Comparison of ENCODE assay signal across 1 fruit fly cellular context in genomic region chr2L:10306518-10307260, dm6.
TF ChIP-seq lines count a peak whose summit lies in the region.

Gene CG5390 (minus strand): TSS chr2L:10306594.
Gene CG4968 (plus strand): TSS chr2L:10306922.

TF ChIP-seq in whole organism, embryonic, 481 proteins besides CTCF, POLR2A, EP300 and RAD21 (continued from another document and continues in another):
- TF ChIP-seq Dad (GFP tag; optimal IDR thresholded peaks at IDR 0.05; lab: Kevin White, UChicago): peak; percentile 8
- TF ChIP-seq CG9932 (GFP tag; IDR thresholded peaks at IDR 0.05; lab: Robert Waterston, UW): peak; percentile 79
- no peak for TF ChIP-seq br (optimal IDR thresholded peaks at IDR 0.05; lab: Kevin White, UChicago)
- peak; percentile 55 for TF ChIP-seq al (GFP tag; IDR thresholded peaks at IDR 0.05; lab: Robert Waterston, UW)
- TF ChIP-seq CG18476 (GFP tag; optimal IDR thresholded peaks at IDR 0.05; lab: Kevin White, UChicago): peak; percentile 50
- TF ChIP-seq trem (tag; optimal IDR thresholded peaks at IDR 0.05; lab: Kevin White, UChicago): peak; percentile 95
- TF ChIP-seq CG6689 (GFP tag; IDR thresholded peaks at IDR 0.05; lab: Robert Waterston, UW): no peak
- TF ChIP-seq Myb (GFP tag; optimal IDR thresholded peaks at IDR 0.05; lab: Kevin White, UChicago): peak; percentile 4
- TF ChIP-seq lab (GFP tag; optimal IDR thresholded peaks at IDR 0.05; lab: Kevin White, UChicago): no peak
- TF ChIP-seq NfI (GFP tag; optimal IDR thresholded peaks at IDR 0.05; lab: Kevin White, UChicago): peak; percentile 72
- TF ChIP-seq Drgx (GFP tag; IDR thresholded peaks at IDR 0.05; lab: Robert Waterston, UW): peak; percentile 86
- TF ChIP-seq Gug (GFP tag; IDR thresholded peaks at IDR 0.05; lab: Robert Waterston, UW): no peak
- TF ChIP-seq Atf-2 (GFP tag; optimal IDR thresholded peaks at IDR 0.05; lab: Kevin White, UChicago): no peak
- TF ChIP-seq tx (GFP tag; optimal IDR thresholded peaks at IDR 0.05; lab: Kevin White, UChicago): no peak
- no peak for TF ChIP-seq vnd (GFP tag; IDR thresholded peaks at IDR 0.05; lab: Robert Waterston, UW; ENCODE audit: partially characterized antibody)
- no peak for TF ChIP-seq usp (GFP tag; optimal IDR thresholded peaks at IDR 0.05; lab: Kevin White, UChicago)
- no peak for TF ChIP-seq emc (GFP tag; optimal IDR thresholded peaks at IDR 0.05; lab: Kevin White, UChicago)
- no peak for TF ChIP-seq CG8765 (GFP tag; IDR thresholded peaks at IDR 0.05; lab: Robert Waterston, UW)
- no peak for TF ChIP-seq wek (GFP tag; optimal IDR thresholded peaks at IDR 0.05; lab: Kevin White, UChicago)
- peak; percentile 79 for TF ChIP-seq CG18599 (GFP tag; optimal IDR thresholded peaks at IDR 0.05; lab: Kevin White, UChicago)
- peak; percentile 51; the same call in 2 of the 3 replicates for TF ChIP-seq CG34224 (GFP tag; IDR thresholded peaks at IDR 0.05; lab: Robert Waterston, UW; ENCODE audit: partially characterized antibody)
- no peak for TF ChIP-seq sisA (GFP tag; IDR thresholded peaks at IDR 0.05; lab: Robert Waterston, UW)
- no peak for TF ChIP-seq CG2889 (GFP tag; IDR thresholded peaks at IDR 0.05; lab: Robert Waterston, UW)
- TF ChIP-seq ERR (GFP tag; optimal IDR thresholded peaks at IDR 0.05; lab: Kevin White, UChicago): no peak
- TF ChIP-seq Ets65A (GFP tag; lab: Kevin White, UChicago): peak; percentile 89
- peak; percentile 85 for TF ChIP-seq YL-1 (GFP tag; optimal IDR thresholded peaks at IDR 0.05; lab: Kevin White, UChicago)
- TF ChIP-seq sug (tag; optimal IDR thresholded peaks at IDR 0.05; lab: Kevin White, UChicago): peak; percentile 72
- no peak for TF ChIP-seq Rx (GFP tag; IDR thresholded peaks at IDR 0.05; lab: Robert Waterston, UW)
- peak; percentile 77 for TF ChIP-seq CG3281 (GFP tag; optimal IDR thresholded peaks at IDR 0.05; lab: Kevin White, UChicago)
- TF ChIP-seq dmrt11E (tag; optimal IDR thresholded peaks at IDR 0.05; lab: Kevin White, UChicago): peak; percentile 7
- TF ChIP-seq bbx (GFP tag; IDR thresholded peaks at IDR 0.05; lab: Robert Waterston, UW; ENCODE audit: partially characterized antibody): peak; percentile 72
- peak; percentile 65 for TF ChIP-seq lilli (GFP tag; optimal IDR thresholded peaks at IDR 0.05; lab: Kevin White, UChicago)
- peak; percentile 20 for TF ChIP-seq mirr (GFP tag; optimal IDR thresholded peaks at IDR 0.05; lab: Kevin White, UChicago)
- TF ChIP-seq Six4 (GFP tag; optimal IDR thresholded peaks at IDR 0.05; lab: Kevin White, UChicago): peak; percentile 18
- TF ChIP-seq p53 (GFP tag; optimal IDR thresholded peaks at IDR 0.05; lab: Kevin White, UChicago): no peak
- TF ChIP-seq CG6765 (GFP tag; optimal IDR thresholded peaks at IDR 0.05; lab: Kevin White, UChicago): peak; percentile 62
- TF ChIP-seq CG8281 (tag; optimal IDR thresholded peaks at IDR 0.05; lab: Kevin White, UChicago): peak; percentile 17
- peak; percentile 19 for TF ChIP-seq CG18011 (GFP tag; optimal IDR thresholded peaks at IDR 0.05; lab: Kevin White, UChicago)
- TF ChIP-seq CG6175 (GFP tag; IDR thresholded peaks at IDR 0.05; lab: Robert Waterston, UW): no peak
- TF ChIP-seq mam (GFP tag; optimal IDR thresholded peaks at IDR 0.05; lab: Kevin White, UChicago): peak; percentile 2
- no peak for TF ChIP-seq fd64A (GFP tag; optimal IDR thresholded peaks at IDR 0.05; lab: Kevin White, UChicago)
- peak; percentile 52 for TF ChIP-seq Hr3 (GFP tag; optimal IDR thresholded peaks at IDR 0.05; lab: Kevin White, UChicago)
- peak; percentile 70 for TF ChIP-seq CG4328 (GFP tag; optimal IDR thresholded peaks at IDR 0.05; lab: Kevin White, UChicago)
- no peak for TF ChIP-seq ash1 (GFP tag; optimal IDR thresholded peaks at IDR 0.05; lab: Kevin White, UChicago)
- TF ChIP-seq Med (GFP tag; lab: Kevin White, UChicago): peak; percentile 87
- TF ChIP-seq CG11247 (GFP tag; IDR thresholded peaks at IDR 0.05; lab: Robert Waterston, UW): 0 out of 2 replicates have a peak, but pooled peaks have one; percentile 34
- peak; percentile 41 for TF ChIP-seq pho (GFP tag; optimal IDR thresholded peaks at IDR 0.05; lab: Kevin White, UChicago)
- TF ChIP-seq CG2202 (tag; optimal IDR thresholded peaks at IDR 0.05; lab: Kevin White, UChicago): peak; percentile 17
- no peak for TF ChIP-seq lov (optimal IDR thresholded peaks at IDR 0.05; lab: Kevin White, UChicago)
- no peak for TF ChIP-seq lov (GFP tag; IDR thresholded peaks at IDR 0.05; lab: Robert Waterston, UW)
- peak; percentile 48 for TF ChIP-seq Adf1 (GFP tag; IDR thresholded peaks at IDR 0.05; lab: Robert Waterston, UW)
- TF ChIP-seq PHDP (tag; optimal IDR thresholded peaks at IDR 0.05; lab: Kevin White, UChicago): peak; percentile 80
- peak in 1 of 2 experiments; percentile 20 for TF ChIP-seq Hr78 (GFP tag; optimal IDR thresholded peaks at IDR 0.05; lab: Kevin White, UChicago)
- peak; percentile 19 for TF ChIP-seq cato (GFP tag; optimal IDR thresholded peaks at IDR 0.05; lab: Kevin White, UChicago; ENCODE audit: borderline replicate concordance)
- TF ChIP-seq CG4617 (GFP tag; optimal IDR thresholded peaks at IDR 0.05; lab: Kevin White, UChicago; ENCODE audit: borderline replicate concordance): peak; percentile 72
- TF ChIP-seq Chrac-16 (GFP tag; optimal IDR thresholded peaks at IDR 0.05; lab: Kevin White, UChicago): peak; percentile 8
- 0 out of 2 replicates have a peak, but pooled peaks have one; percentile 14 for TF ChIP-seq Taf1 (GFP tag; IDR thresholded peaks at IDR 0.05; lab: Robert Waterston, UW)
- TF ChIP-seq zf30C (GFP tag; optimal IDR thresholded peaks at IDR 0.05; lab: Kevin White, UChicago): peak; percentile 74
- TF ChIP-seq Antp (GFP tag; optimal IDR thresholded peaks at IDR 0.05; lab: Kevin White, UChicago): peak; percentile 6
- no peak for TF ChIP-seq Optix (GFP tag; IDR thresholded peaks at IDR 0.05; lab: Robert Waterston, UW)
- TF ChIP-seq grn (GFP tag; optimal IDR thresholded peaks at IDR 0.05; lab: Kevin White, UChicago): no peak
- no peak for TF ChIP-seq CG3163 (GFP tag; optimal IDR thresholded peaks at IDR 0.05; lab: Kevin White, UChicago)
- no peak for TF ChIP-seq run (tag; optimal IDR thresholded peaks at IDR 0.05; lab: Kevin White, UChicago)
- TF ChIP-seq CG7745 (tag; optimal IDR thresholded peaks at IDR 0.05; lab: Kevin White, UChicago): no peak
- peak; percentile 52 for TF ChIP-seq CG12942 (GFP tag; optimal IDR thresholded peaks at IDR 0.05; lab: Kevin White, UChicago)
- no peak for TF ChIP-seq CG4404 (GFP tag; IDR thresholded peaks at IDR 0.05; lab: Robert Waterston, UW)
- peak; percentile 14 for TF ChIP-seq CG13123 (GFP tag; optimal IDR thresholded peaks at IDR 0.05; lab: Kevin White, UChicago)
- TF ChIP-seq ranshi (GFP tag; IDR thresholded peaks at IDR 0.05; lab: Robert Waterston, UW): peak; percentile 47; the same call in 1 of the 2 replicates
- TF ChIP-seq amos (GFP tag; IDR thresholded peaks at IDR 0.05; lab: Robert Waterston, UW; ENCODE audit: partially characterized antibody): no peak; the same call in 1 of the 2 replicates
- TF ChIP-seq Awh (GFP tag; IDR thresholded peaks at IDR 0.05; lab: Robert Waterston, UW): peak; percentile 11; the same call in 1 of the 2 replicates
- TF ChIP-seq Ssrp (tag; optimal IDR thresholded peaks at IDR 0.05; lab: Kevin White, UChicago): peak; percentile 49
- no peak for TF ChIP-seq CG7839 (tag; optimal IDR thresholded peaks at IDR 0.05; lab: Kevin White, UChicago)
- TF ChIP-seq CG15011 (GFP tag; optimal IDR thresholded peaks at IDR 0.05; lab: Kevin White, UChicago): peak; percentile 30
- TF ChIP-seq Lim3 (GFP tag; IDR thresholded peaks at IDR 0.05; lab: Robert Waterston, UW): no peak
- TF ChIP-seq CG30431 (GFP tag; optimal IDR thresholded peaks at IDR 0.05; lab: Kevin White, UChicago): no peak
- peak; percentile 76 for TF ChIP-seq Sry-δ (GFP tag; optimal IDR thresholded peaks at IDR 0.05; lab: Kevin White, UChicago)
- peak; percentile 32 for TF ChIP-seq CG15696 (tag; optimal IDR thresholded peaks at IDR 0.05; lab: Kevin White, UChicago)
- 0 out of 2 replicates have a peak, but pooled peaks have one; percentile 52 for TF ChIP-seq CG32767 (GFP tag; IDR thresholded peaks at IDR 0.05; lab: Robert Waterston, UW)
- TF ChIP-seq HLH4C (GFP tag; IDR thresholded peaks at IDR 0.05; lab: Robert Waterston, UW; ENCODE audit: partially characterized antibody): peak; percentile 48; the same call in 1 of the 3 replicates
- TF ChIP-seq CG4820 (GFP tag; optimal IDR thresholded peaks at IDR 0.05; lab: Kevin White, UChicago): peak; percentile 20
- 0 out of 4 replicates have a peak, but pooled peaks have one; percentile 65 for TF ChIP-seq chinmo (GFP tag; IDR thresholded peaks at IDR 0.05; lab: Robert Waterston, UW; ENCODE audit: partially characterized antibody)
- peak; percentile 64 for TF ChIP-seq gcm (GFP tag; optimal IDR thresholded peaks at IDR 0.05; lab: Kevin White, UChicago)
- no peak for TF ChIP-seq dm (GFP tag; optimal IDR thresholded peaks at IDR 0.05; lab: Kevin White, UChicago)
- TF ChIP-seq bowl (GFP tag; IDR thresholded peaks at IDR 0.05; lab: Robert Waterston, UW): no peak
- TF ChIP-seq CG18262 (tag; optimal IDR thresholded peaks at IDR 0.05; lab: Kevin White, UChicago): peak; percentile 69
- no peak for TF ChIP-seq Lpt (GFP tag; optimal IDR thresholded peaks at IDR 0.05; lab: Kevin White, UChicago)
- TF ChIP-seq Bdp1 (GFP tag; optimal IDR thresholded peaks at IDR 0.05; lab: Kevin White, UChicago): no peak
- TF ChIP-seq fd102C (GFP tag; optimal IDR thresholded peaks at IDR 0.05; lab: Kevin White, UChicago): no peak
- TF ChIP-seq Dll (GFP tag; IDR thresholded peaks at IDR 0.05; lab: Robert Waterston, UW; ENCODE audit: partially characterized antibody): peak; percentile 44; the same call in 1 of the 4 replicates
- no peak for TF ChIP-seq D (optimal IDR thresholded peaks at IDR 0.05; lab: Kevin White, UChicago)
- peak; percentile 64 for TF ChIP-seq D (GFP tag; optimal IDR thresholded peaks at IDR 0.05; lab: Kevin White, UChicago)
- peak; percentile 81 for TF ChIP-seq CG8924 (tag; optimal IDR thresholded peaks at IDR 0.05; lab: Kevin White, UChicago)
- TF ChIP-seq trh (GFP tag; optimal IDR thresholded peaks at IDR 0.05; lab: Kevin White, UChicago): no peak
- TF ChIP-seq CG10959 (GFP tag; IDR thresholded peaks at IDR 0.05; lab: Robert Waterston, UW): no peak
- TF ChIP-seq CG10543 (GFP tag; optimal IDR thresholded peaks at IDR 0.05; lab: Kevin White, UChicago): peak; percentile 70
- TF ChIP-seq nerfin-1 (tag; optimal IDR thresholded peaks at IDR 0.05; lab: Kevin White, UChicago): peak; percentile 60
- TF ChIP-seq Hmr (GFP tag; optimal IDR thresholded peaks at IDR 0.05; lab: Kevin White, UChicago): peak; percentile 85
- TF ChIP-seq Elba2 (GFP tag; optimal IDR thresholded peaks at IDR 0.05; lab: Kevin White, UChicago): no peak
- peak; percentile 78 for TF ChIP-seq Nf-YC (tag; optimal IDR thresholded peaks at IDR 0.05; lab: Kevin White, UChicago)
- TF ChIP-seq Poxn (GFP tag; IDR thresholded peaks at IDR 0.05; lab: Robert Waterston, UW): no peak
- TF ChIP-seq z (GFP tag; IDR thresholded peaks at IDR 0.05; lab: Robert Waterston, UW): peak; percentile 63; the same call in 1 of the 3 replicates
- TF ChIP-seq CG3726 (GFP tag; IDR thresholded peaks at IDR 0.05; lab: Robert Waterston, UW): no peak
- TF ChIP-seq CG17186 (GFP tag; optimal IDR thresholded peaks at IDR 0.05; lab: Kevin White, UChicago): no peak
- TF ChIP-seq nom (GFP tag; optimal IDR thresholded peaks at IDR 0.05; lab: Kevin White, UChicago): peak; percentile 54
- no peak for TF ChIP-seq fu2 (GFP tag; optimal IDR thresholded peaks at IDR 0.05; lab: Kevin White, UChicago)
- TF ChIP-seq CG15479 (GFP tag; optimal IDR thresholded peaks at IDR 0.05; lab: Kevin White, UChicago): no peak
- no peak for TF ChIP-seq Jarid2 (GFP tag; optimal IDR thresholded peaks at IDR 0.05; lab: Kevin White, UChicago)
- TF ChIP-seq Aef1 (GFP tag; IDR thresholded peaks at IDR 0.05; lab: Robert Waterston, UW): peak; percentile 38; the same call in 1 of the 3 replicates
- peak; percentile 58 for TF ChIP-seq salm (tag; optimal IDR thresholded peaks at IDR 0.05; lab: Kevin White, UChicago)
- no peak for TF ChIP-seq yki (optimal IDR thresholded peaks at IDR 0.05; lab: Kevin White, UChicago)
- peak; percentile 77 for TF ChIP-seq slbo (GFP tag; IDR thresholded peaks at IDR 0.05; lab: Robert Waterston, UW)
- peak; percentile 43 for TF ChIP-seq CG13624 (GFP tag; optimal IDR thresholded peaks at IDR 0.05; lab: Kevin White, UChicago)
- peak; percentile 48 for TF ChIP-seq exex (tag; optimal IDR thresholded peaks at IDR 0.05; lab: Kevin White, UChicago)
- no peak for TF ChIP-seq CG4360 (GFP tag; IDR thresholded peaks at IDR 0.05; lab: Robert Waterston, UW)
- TF ChIP-seq CG7556 (GFP tag; optimal IDR thresholded peaks at IDR 0.05; lab: Kevin White, UChicago): peak; percentile 71
- peak; percentile 44 for TF ChIP-seq Nf-YB (GFP tag; optimal IDR thresholded peaks at IDR 0.05; lab: Kevin White, UChicago)
- TF ChIP-seq gsb-n (tag; optimal IDR thresholded peaks at IDR 0.05; lab: Kevin White, UChicago): no peak
- peak; percentile 78 for TF ChIP-seq CG2712 (tag; optimal IDR thresholded peaks at IDR 0.05; lab: Kevin White, UChicago)
- no peak for TF ChIP-seq Abd-B (GFP tag; optimal IDR thresholded peaks at IDR 0.05; lab: Kevin White, UChicago)
- no peak for TF ChIP-seq pb (GFP tag; optimal IDR thresholded peaks at IDR 0.05; lab: Kevin White, UChicago)
- peak; percentile 6 for TF ChIP-seq ftz-f1 (GFP tag; optimal IDR thresholded peaks at IDR 0.05; lab: Kevin White, UChicago)
- TF ChIP-seq CG10565 (GFP tag; optimal IDR thresholded peaks at IDR 0.05; lab: Kevin White, UChicago): no peak
- TF ChIP-seq Mes4 (GFP tag; optimal IDR thresholded peaks at IDR 0.05; lab: Kevin White, UChicago): no peak
- TF ChIP-seq unpg (GFP tag; optimal IDR thresholded peaks at IDR 0.05; lab: Kevin White, UChicago): peak; percentile 81
- no peak for TF ChIP-seq CG32772 (GFP tag; IDR thresholded peaks at IDR 0.05; lab: Robert Waterston, UW)
- TF ChIP-seq Mrtf (GFP tag; IDR thresholded peaks at IDR 0.05; lab: Robert Waterston, UW): no peak; the same call in 2 of the 3 replicates
- peak; percentile 65 for TF ChIP-seq HHEX (GFP tag; optimal IDR thresholded peaks at IDR 0.05; lab: Kevin White, UChicago)
- peak; percentile 87 for TF ChIP-seq gem (tag; optimal IDR thresholded peaks at IDR 0.05; lab: Kevin White, UChicago)
- peak; percentile 12 for TF ChIP-seq CG16815 (GFP tag; optimal IDR thresholded peaks at IDR 0.05; lab: Kevin White, UChicago)
- no peak for TF ChIP-seq CG6272 (GFP tag; IDR thresholded peaks at IDR 0.05; lab: Robert Waterston, UW)
- TF ChIP-seq CG15269 (tag; optimal IDR thresholded peaks at IDR 0.05; lab: Kevin White, UChicago): peak; percentile 85
- TF ChIP-seq gro (GFP tag; optimal IDR thresholded peaks at IDR 0.05; lab: Kevin White, UChicago): no peak
